Worm (Caenorhabditis elegans) whole organism, L1 larva: ENCODE results near the gene ncs-6.

ENCODE experiments used
- C04F5.9 ChIP-seq: sonication (generic microtip); optimal IDR thresholded peaks from 2 replicates; lab custom pipeline; 2016; ENCODE audit warnings: missing genetic modification characterization, missing compliant biosample characterization
- lin-15B ChIP-seq: fragments of 150-350 bp; sonication (generic microtip); optimal IDR thresholded peaks from 3 replicates; lab custom pipeline; 2014; ENCODE audit warnings: missing biosample characterization, missing genetic modification characterization
- lsy-2 ChIP-seq, 2 experiments: fragments of 150-350 bp; optimal IDR thresholded peaks; 2 replicates each; lab custom pipeline; 2014; ENCODE audit warnings: missing biosample characterization in 2 of 2, missing genetic modification characterization in 2 of 2
- nhr-12 ChIP-seq: sonication (generic microtip); optimal IDR thresholded peaks from 2 replicates; lab custom pipeline; 2017; ENCODE audit warnings: missing biosample characterization, missing genetic modification characterization
- nhr-71 ChIP-seq: sonication (generic microtip); optimal IDR thresholded peaks from 2 replicates; lab custom pipeline; 2016; ENCODE audit warnings: mild to moderate bottlenecking, missing genetic modification characterization, moderate library complexity, missing compliant biosample characterization
- nhr-77 ChIP-seq: fragments of 150-350 bp; optimal IDR thresholded peaks from 2 replicates; lab custom pipeline; 2014; ENCODE audit warnings: missing biosample characterization, missing genetic modification characterization
- sup-37 ChIP-seq: fragments of 200-800 bp; sonication (Bioruptor generic); optimal IDR thresholded peaks from 2 replicates; lab custom pipeline; 2018; ENCODE audit warnings: mild to moderate bottlenecking, missing genetic modification characterization, missing compliant biosample characterization
- tlp-1 ChIP-seq: fragments of 150-350 bp; optimal IDR thresholded peaks from 2 replicates; lab custom pipeline; 2014; ENCODE audit warnings: missing biosample characterization, missing genetic modification characterization
- zag-1 ChIP-seq: fragments of 150-350 bp; optimal IDR thresholded peaks from 2 replicates; lab custom pipeline; 2014; ENCODE audit warnings: missing biosample characterization, missing genetic modification characterization

- no peak for TF ChIP-seq zag-1 (tag; lab: Kevin White, UChicago)
- TF ChIP-seq nhr-71 (tag; lab: Kevin White, UChicago) = no peak
- TF ChIP-seq lsy-2 (tag; optimal IDR thresholded peaks at IDR 0.05; lab: Kevin White, UChicago) = no peak
- no peak for TF ChIP-seq lin-15B (tag; lab: Kevin White, UChicago)
- TF ChIP-seq nhr-12 (tag; lab: Kevin White, UChicago) = no peak
- TF ChIP-seq sup-37 = no peak
- TF ChIP-seq tlp-1 (tag; lab: Kevin White, UChicago) = no peak
- TF ChIP-seq C04F5.9 (tag; lab: Kevin White, UChicago) = no peak
- no peak for TF ChIP-seq nhr-77 (tag; lab: Kevin White, UChicago)
Observed at ce11 chrII:3524097-3524496, 4.2 kb downstream of the ncs-6 start, which contains the start of gene col-72.
